Worm (Caenorhabditis elegans): Measurements from ENCODE around the gene C06B3.7.

DNA sequence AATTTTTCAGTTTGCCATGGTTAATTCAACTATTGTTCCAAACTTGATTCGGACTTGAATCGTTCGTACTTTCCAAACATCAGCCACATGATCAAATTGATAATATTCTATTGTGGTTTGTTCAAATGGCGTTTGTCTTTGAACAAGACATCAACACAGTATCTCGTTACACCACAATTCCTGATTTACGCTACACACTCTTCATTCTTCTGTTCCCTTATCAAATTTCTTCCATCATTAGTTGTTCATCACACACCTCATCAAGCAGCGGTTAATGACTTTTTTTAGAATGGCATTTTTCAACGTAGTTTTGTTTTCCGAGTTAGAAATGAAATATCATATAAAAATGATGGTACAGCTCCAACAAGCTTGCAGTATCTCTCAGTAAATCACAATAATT is 31.3 kb upstream of the C06B3.7 start:
- TF ChIP-seq him-1 (tag; optimal IDR thresholded peaks at IDR 0.05) = no peak
- TF ChIP-seq W03F9.2 (tag; optimal IDR thresholded peaks at IDR 0.05) = no peak
